Worm (Caenorhabditis elegans): ENCODE measurements around the gene ops-1.

- no peak for TF ChIP-seq blmp-1 (tag; optimal IDR thresholded peaks at IDR 0.05; ENCODE audit: insufficient read depth)
- no peak for TF ChIP-seq ztf-4 (tag; optimal IDR thresholded peaks at IDR 0.05)
- TF ChIP-seq ztf-11 (tag; optimal IDR thresholded peaks at IDR 0.05): no peak
- TF ChIP-seq ceh-16 (tag; optimal IDR thresholded peaks at IDR 0.05): no peak
- TF ChIP-seq fos-1 (tag; optimal IDR thresholded peaks at IDR 0.05): no peak
- no peak for TF ChIP-seq unc-62 (GFP tag; optimal IDR thresholded peaks at IDR 0.05)
- TF ChIP-seq aly-2 (tag; optimal IDR thresholded peaks at IDR 0.05): no peak
Measured at ce11 chrIV:6254635-6255034, 29.5 kb downstream of the ops-1 start, which contains the start of gene T13A10.64.

Measured in whole organism, L2 larva.